Worm (Caenorhabditis elegans) whole organism, early embryonic: Measurements from ENCODE around the gene T26H5.11.

Experiments used
- flt-1 ChIP-seq: fragments of 200-800 bp; sonication (Bioruptor generic); IDR thresholded peaks from 2 replicates; pipeline ENCODE4 v1.3.6; 2022; ENCODE audit warnings: missing genetic modification characterization, missing compliant biosample characterization
- hmg-4 ChIP-seq: fragments of 200-800 bp; sonication (Bioruptor generic); optimal IDR thresholded peaks from 2 replicates; lab custom pipeline; 2018; ENCODE audit warnings: mild to moderate bottlenecking, missing genetic modification characterization, missing compliant biosample characterization
- scrt-1 ChIP-seq: fragments of 200-800 bp; sonication (Bioruptor generic); IDR thresholded peaks from 2 replicates; pipeline ENCODE4 v1.3.6; 2022; ENCODE audit warnings: missing genetic modification characterization, missing compliant biosample characterization

DNA sequence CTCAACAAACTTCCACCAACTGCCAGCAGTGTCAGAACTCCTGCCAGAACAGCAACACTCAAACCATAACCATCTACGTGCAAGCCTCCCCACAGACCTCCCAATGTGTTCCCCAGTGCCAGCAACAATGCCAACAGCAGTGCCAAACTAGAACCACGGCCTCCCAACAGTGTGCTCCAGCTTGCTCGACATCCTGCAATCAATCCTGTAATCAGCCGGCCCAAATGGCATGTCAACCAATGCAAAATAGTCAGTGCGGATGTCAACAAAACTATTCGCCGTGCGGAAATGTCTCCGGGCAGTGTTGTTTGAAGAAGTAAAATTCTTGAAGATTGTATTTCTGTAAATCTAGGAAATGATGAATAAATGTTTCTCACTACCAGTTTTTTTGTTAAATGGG lies 22.6 kb upstream of the T26H5.11 start:
- TF ChIP-seq flt-1 (GFP tag; lab: Robert Waterston, UW) (no peak), scrt-1 (GFP tag; lab: Robert Waterston, UW) (no peak), hmg-4 (GFP tag; lab: Kevin White, UChicago) (no peak)
